Worm (Caenorhabditis elegans) whole organism, L1 larva: ENCODE data around the gene Y67A10A.7.

Experiments used
- C04F5.9 ChIP-seq: sonication (generic microtip); optimal IDR thresholded peaks from 2 replicates; lab custom pipeline; 2016; ENCODE audit warnings: missing genetic modification characterization, missing compliant biosample characterization
- C16A3.4 ChIP-seq: fragments of 150-350 bp; optimal IDR thresholded peaks from 2 replicates; lab custom pipeline; 2014; ENCODE audit warnings: missing biosample characterization, missing genetic modification characterization
- alr-1 ChIP-seq: fragments of 200-800 bp; sonication (Bioruptor generic); optimal IDR thresholded peaks from 2 replicates; lab custom pipeline; 2018; ENCODE audit warnings: borderline replicate concordance, mild to moderate bottlenecking, missing genetic modification characterization, missing compliant biosample characterization
- ceh-8 ChIP-seq: fragments of 200-800 bp; sonication (Bioruptor generic); optimal IDR thresholded peaks from 2 replicates; lab custom pipeline; 2018; ENCODE audit warnings: mild to moderate bottlenecking, missing genetic modification characterization, moderate library complexity, missing compliant biosample characterization
- ceh-82 ChIP-seq, 3 experiments: fragments of 150-350 bp in 1 of 3; sonication (generic microtip) in 2 of 3; optimal IDR thresholded peaks; 2 replicates each; lab custom pipeline; 2014 to 2017; ENCODE audit warnings: missing biosample characterization in 3 of 3, missing genetic modification characterization in 3 of 3
- ces-1 ChIP-seq: fragments of 150-350 bp; optimal IDR thresholded peaks from 2 replicates; lab custom pipeline; 2014; ENCODE audit warnings: missing biosample characterization, missing genetic modification reagents, missing genetic modification characterization
- dpl-1 ChIP-seq, 3 experiments: fragments of 150-350 bp in 2 of 3; sonication (generic microtip) in 1 of 3; optimal IDR thresholded peaks; 2 replicates each; lab custom pipeline; 2014 to 2017; ENCODE audit warnings: missing biosample characterization in 3 of 3, missing genetic modification characterization in 3 of 3, missing genetic modification reagents in 3 of 3
- dsc-1 ChIP-seq: sonication (generic microtip); optimal IDR thresholded peaks from 2 replicates; lab custom pipeline; 2016; ENCODE audit warnings: mild to moderate bottlenecking, missing genetic modification characterization, missing compliant biosample characterization
- efl-1 ChIP-seq, 4 experiments: fragments of 150-350 bp; optimal IDR thresholded peaks in 3 of 4; peaks in 1 of 4; 1 replicate in 1 of 4; 2 replicates in 3 of 4; lab custom pipeline; 2014; ENCODE audit warnings: missing biosample characterization in 2 of 4, missing genetic modification characterization in 2 of 4, missing genetic modification reagents in 2 of 4
- egl-13 ChIP-seq: sonication (generic microtip); optimal IDR thresholded peaks from 2 replicates; lab custom pipeline; 2016; ENCODE audit warnings: missing genotype, missing genetic modification reagents, missing genetic modification characterization, missing compliant biosample characterization
- egl-27 ChIP-seq, 2 experiments: fragments of 150-350 bp in 1 of 2; sonication (generic microtip); optimal IDR thresholded peaks; 3 replicates each; lab custom pipeline; 2017 to 2018; ENCODE audit warnings: missing biosample characterization in 2 of 2, missing genetic modification characterization in 2 of 2, missing genetic modification reagents in 2 of 2
- fkh-10 ChIP-seq: sonication (generic microtip); optimal IDR thresholded peaks from 2 replicates; lab custom pipeline; 2017; ENCODE audit warnings: missing biosample characterization, missing genetic modification reagents, missing genetic modification characterization
- fkh-8 ChIP-seq: sonication (generic microtip); optimal IDR thresholded peaks from 2 replicates; lab custom pipeline; 2016; ENCODE audit warnings: mild to moderate bottlenecking, missing genetic modification characterization, missing compliant biosample characterization
- fos-1 ChIP-seq: fragments of 150-350 bp; optimal IDR thresholded peaks from 2 replicates; lab custom pipeline; 2014; ENCODE audit warnings: missing biosample characterization, missing genetic modification characterization
- grh-1 ChIP-seq: fragments of 200-800 bp; sonication (Bioruptor generic); IDR thresholded peaks from 2 replicates; pipeline ENCODE4 v1.3.6; 2022; ENCODE audit warnings: missing genetic modification reagents, missing genetic modification characterization, missing compliant biosample characterization
- hlh-17 ChIP-seq: fragments of 200-800 bp; sonication (Bioruptor generic); optimal IDR thresholded peaks from 2 replicates; lab custom pipeline; 2018; ENCODE audit warnings: missing genetic modification characterization, mild to moderate bottlenecking, missing compliant biosample characterization, moderate library complexity, borderline replicate concordance
- isw-1 ChIP-seq: fragments of 200-800 bp; sonication (Bioruptor generic); IDR thresholded peaks from 2 replicates; pipeline ENCODE4 v1.3.6; 2022; ENCODE audit warnings: missing genetic modification characterization, missing compliant biosample characterization
- lin-14 ChIP-seq: fragments of 200-800 bp; sonication (Bioruptor generic); optimal IDR thresholded peaks from 2 replicates; lab custom pipeline; 2018; ENCODE audit warnings: mild to moderate bottlenecking, missing genetic modification characterization, moderate library complexity, missing compliant biosample characterization
- lin-35 ChIP-seq, 2 experiments: fragments of 150-350 bp; optimal IDR thresholded peaks; 2 replicates each; lab custom pipeline; 2014; ENCODE audit warnings: missing biosample characterization in 2 of 2, missing genetic modification characterization in 2 of 2, missing genetic modification reagents in 2 of 2
- lin-39 ChIP-seq: fragments of 150-350 bp; optimal IDR thresholded peaks from 2 replicates; lab custom pipeline; 2014; ENCODE audit warnings: missing biosample characterization, missing genetic modification reagents, missing genetic modification characterization
- lsy-2 ChIP-seq, 2 experiments: fragments of 150-350 bp; optimal IDR thresholded peaks; 2 replicates each; lab custom pipeline; 2014; ENCODE audit warnings: missing biosample characterization in 2 of 2, missing genetic modification characterization in 2 of 2
- mab-9 ChIP-seq: fragments of 200-800 bp; sonication (Bioruptor generic); IDR thresholded peaks from 2 replicates; pipeline ENCODE4 v1.3.6; 2022; ENCODE audit warnings: missing genetic modification reagents, missing genetic modification characterization, missing compliant biosample characterization
- mdl-1 ChIP-seq, 2 experiments: fragments of 150-350 bp; optimal IDR thresholded peaks; 2 replicates each; lab custom pipeline; 2014 to 2017; ENCODE audit warnings: missing biosample characterization in 2 of 2, missing genetic modification characterization in 2 of 2, inconsistent platforms in 1 of 2
- mep-1 ChIP-seq: fragments of 150-350 bp; optimal IDR thresholded peaks from 2 replicates; lab custom pipeline; 2014; ENCODE audit warnings: missing biosample characterization, missing genetic modification characterization
- nhr-11 ChIP-seq: fragments of 150-350 bp; optimal IDR thresholded peaks from 2 replicates; lab custom pipeline; 2014; ENCODE audit warnings: missing biosample characterization, missing genetic modification characterization
- nhr-19 ChIP-seq: fragments of 200-800 bp; sonication (Bioruptor generic); conservative IDR thresholded peaks from 2 replicates; pipeline ENCODE4 v1.3.6; 2022; ENCODE audit warnings: missing genetic modification characterization, missing compliant biosample characterization
- nhr-20 ChIP-seq: sonication (generic microtip); optimal IDR thresholded peaks from 2 replicates; lab custom pipeline; 2016; ENCODE audit warnings: mild to moderate bottlenecking, missing genetic modification characterization, missing compliant biosample characterization
- nhr-237 ChIP-seq: fragments of 150-350 bp; optimal IDR thresholded peaks from 2 replicates; lab custom pipeline; 2014; ENCODE audit warnings: missing biosample characterization, missing genetic modification characterization
- nhr-28 ChIP-seq: fragments of 150-350 bp; optimal IDR thresholded peaks from 2 replicates; lab custom pipeline; 2014; ENCODE audit warnings: missing biosample characterization, missing genetic modification characterization
- nhr-47 ChIP-seq: sonication (generic microtip); optimal IDR thresholded peaks from 2 replicates; lab custom pipeline; 2016; ENCODE audit warnings: mild to moderate bottlenecking, missing genetic modification characterization, moderate library complexity, missing compliant biosample characterization
- nhr-71 ChIP-seq: sonication (generic microtip); optimal IDR thresholded peaks from 2 replicates; lab custom pipeline; 2016; ENCODE audit warnings: mild to moderate bottlenecking, missing genetic modification characterization, moderate library complexity, missing compliant biosample characterization
- nhr-77 ChIP-seq: fragments of 150-350 bp; optimal IDR thresholded peaks from 2 replicates; lab custom pipeline; 2014; ENCODE audit warnings: missing biosample characterization, missing genetic modification characterization
- nhr-84 ChIP-seq: sonication (generic microtip); optimal IDR thresholded peaks from 2 replicates; lab custom pipeline; 2017; ENCODE audit warnings: missing biosample characterization, missing genetic modification characterization
- nhr-85 ChIP-seq: sonication (generic microtip); peaks from one replicate; lab custom pipeline; 2016; ENCODE audit warnings: missing genetic modification characterization, inconsistent platforms, missing compliant biosample characterization
- nhr-90 ChIP-seq: sonication (generic microtip); optimal IDR thresholded peaks from 2 replicates; lab custom pipeline; 2016; ENCODE audit warnings: mild to moderate bottlenecking, missing genetic modification characterization, missing compliant biosample characterization; ENCODE audit not compliant: poor library complexity
- pax-3 ChIP-seq: fragments of 200-800 bp; sonication (Bioruptor generic); optimal IDR thresholded peaks from 2 replicates; lab custom pipeline; 2018; ENCODE audit warnings: mild to moderate bottlenecking, missing genetic modification characterization, moderate library complexity, missing compliant biosample characterization
- skn-1 ChIP-seq: fragments of 150-350 bp; optimal IDR thresholded peaks from 2 replicates; lab custom pipeline; 2014; ENCODE audit warnings: missing biosample characterization, missing genetic modification characterization
- snpc-4 ChIP-seq: fragments of 150-350 bp; optimal IDR thresholded peaks from 2 replicates; lab custom pipeline; 2014; ENCODE audit warnings: missing biosample characterization, missing genetic modification characterization
- snu-23 ChIP-seq: sonication (generic microtip); optimal IDR thresholded peaks from 2 replicates; lab custom pipeline; 2016; ENCODE audit warnings: missing genetic modification characterization, missing compliant biosample characterization
- swsn-7 ChIP-seq: sonication (generic microtip); optimal IDR thresholded peaks from 2 replicates; lab custom pipeline; 2016; ENCODE audit warnings: missing genetic modification characterization, missing compliant biosample characterization
- tbx-2 ChIP-seq: sonication (generic microtip); optimal IDR thresholded peaks from 2 replicates; lab custom pipeline; 2016; ENCODE audit warnings: missing genetic modification characterization, missing compliant biosample characterization
- unc-130 ChIP-seq: fragments of 150-350 bp; optimal IDR thresholded peaks from 2 replicates; lab custom pipeline; 2017; ENCODE audit warnings: missing biosample characterization, missing genetic modification characterization, inconsistent platforms
- unc-30 ChIP-seq: sonication (generic microtip); optimal IDR thresholded peaks from 2 replicates; lab custom pipeline; 2017; ENCODE audit warnings: missing biosample characterization, missing genetic modification characterization
- unc-86 ChIP-seq: sonication (generic microtip); optimal IDR thresholded peaks from 2 replicates; lab custom pipeline; 2016; ENCODE audit warnings: missing genetic modification characterization, missing compliant biosample characterization
- vab-15 ChIP-seq: sonication (generic microtip); optimal IDR thresholded peaks from 2 replicates; lab custom pipeline; 2017; ENCODE audit warnings: missing genotype, mild to moderate bottlenecking, missing genetic modification characterization, missing compliant biosample characterization
- xbp-1 ChIP-seq: sonication (generic microtip); optimal IDR thresholded peaks from 2 replicates; lab custom pipeline; 2016; ENCODE audit warnings: missing genetic modification characterization, missing compliant biosample characterization
- ztf-4 ChIP-seq: fragments of 150-350 bp; optimal IDR thresholded peaks from 2 replicates; lab custom pipeline; 2014; ENCODE audit warnings: missing biosample characterization, missing genetic modification characterization

The Y67A10A.7 gene

DNA sequence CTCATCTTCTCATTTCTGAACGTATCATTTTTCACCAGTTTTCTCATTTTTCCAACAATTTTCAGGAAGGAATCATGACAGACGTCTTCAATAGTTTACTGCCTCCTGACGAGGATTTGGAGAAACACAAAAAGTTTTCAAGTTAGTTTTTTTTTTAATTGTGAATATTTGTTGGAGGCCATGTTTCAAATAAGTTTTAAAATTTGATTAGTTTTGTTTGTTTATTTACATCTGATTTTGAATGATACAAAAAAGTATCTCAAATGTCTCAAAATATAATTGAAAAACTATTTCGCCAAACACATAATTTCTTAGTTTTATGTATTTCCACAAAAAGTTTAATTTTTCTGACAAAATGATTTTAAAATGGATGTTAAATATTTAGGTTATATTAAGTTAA, 12.7 kb upstream of the Y67A10A.7 start, which contains the start of gene ssu-2:
TSS of gene ssu-2 (plus strand) at position 59 of the 400 bp plus-strand sequence.
- TF ChIP-seq nhr-71 (no peak), fkh-10 (GFP tag; lab: Kevin White, UChicago) (no peak), mab-9 (GFP tag; lab: Robert Waterston, UW) (no peak), grh-1 (GFP tag; lab: Robert Waterston, UW) (no peak), mep-1 (tag; lab: Kevin White, UChicago) (no peak), nhr-19 (GFP tag; lab: Robert Waterston, UW) (no peak), mdl-1 (tag; optimal IDR thresholded peaks at IDR 0.05; lab: Kevin White, UChicago) (no peak), nhr-20 (tag; lab: Kevin White, UChicago) (no peak), ceh-8 (GFP tag; lab: Kevin White, UChicago) (no peak), fkh-8 (no peak), unc-130 (tag; lab: Kevin White, UChicago) (no peak), fos-1 (tag; lab: Kevin White, UChicago) (no peak), tbx-2 (no peak), nhr-90 (tag; lab: Kevin White, UChicago) (no peak), dsc-1 (no peak), nhr-77 (tag; lab: Kevin White, UChicago) (no peak), isw-1 (GFP tag; lab: Robert Waterston, UW) (no peak), alr-1 (tag; lab: Kevin White, UChicago) (no peak), nhr-84 (no peak), skn-1 (no peak)

DNA sequence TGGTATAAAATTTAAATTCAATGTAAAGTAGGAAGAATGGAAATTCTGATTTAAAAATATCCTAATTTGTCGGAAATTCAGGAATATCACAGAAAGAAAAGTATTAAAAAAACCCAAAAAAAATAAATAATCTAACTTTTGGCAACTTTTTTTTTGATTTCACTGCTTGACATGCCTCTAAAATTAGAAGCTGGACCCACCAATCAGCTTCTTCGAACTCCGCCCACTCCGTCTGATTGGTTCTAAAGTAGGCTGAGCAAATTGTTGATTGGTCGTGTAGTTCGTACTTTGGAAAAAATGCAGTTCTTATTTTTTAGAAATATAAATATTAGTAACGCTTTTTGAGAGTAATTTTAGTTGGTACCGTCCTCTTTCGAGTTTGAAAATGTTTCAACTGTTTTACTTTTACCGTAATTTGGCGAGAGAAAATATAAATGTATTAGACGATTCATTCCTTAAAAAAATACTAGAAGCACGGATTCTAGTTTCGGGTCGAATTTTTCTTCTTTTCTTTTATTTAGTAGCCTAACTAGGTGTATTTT, 8.0 kb upstream of the Y67A10A.7 start:
- TF ChIP-seq tbx-2 (no peak), mdl-1 (tag; optimal IDR thresholded peaks at IDR 0.05; lab: Kevin White, UChicago) (no peak), nhr-28 (tag; lab: Kevin White, UChicago) (no peak), C04F5.9 (tag; lab: Kevin White, UChicago) (no peak), lin-35 (GFP tag; optimal IDR thresholded peaks at IDR 0.05; lab: Kevin White, UChicago) (no peak), nhr-71 (no peak), ztf-4 (tag; lab: Kevin White, UChicago) (no peak), unc-130 (tag; lab: Kevin White, UChicago) (no peak), isw-1 (GFP tag; lab: Robert Waterston, UW) (no peak), hlh-17 (no peak), egl-27 (tag; optimal IDR thresholded peaks at IDR 0.05; lab: Kevin White, UChicago) (no peak), mab-9 (GFP tag; lab: Robert Waterston, UW) (no peak), snpc-4 (tag; lab: Kevin White, UChicago) (no peak), egl-13 (no peak), nhr-85 (tag; lab: Kevin White, UChicago) (no peak), ces-1 (GFP tag; lab: Kevin White, UChicago) (no peak), nhr-237 (tag; lab: Kevin White, UChicago) (no peak), vab-15 (tag; lab: Kevin White, UChicago) (no peak), lin-39 (tag; lab: Kevin White, UChicago) (no peak), dsc-1 (no peak)

DNA sequence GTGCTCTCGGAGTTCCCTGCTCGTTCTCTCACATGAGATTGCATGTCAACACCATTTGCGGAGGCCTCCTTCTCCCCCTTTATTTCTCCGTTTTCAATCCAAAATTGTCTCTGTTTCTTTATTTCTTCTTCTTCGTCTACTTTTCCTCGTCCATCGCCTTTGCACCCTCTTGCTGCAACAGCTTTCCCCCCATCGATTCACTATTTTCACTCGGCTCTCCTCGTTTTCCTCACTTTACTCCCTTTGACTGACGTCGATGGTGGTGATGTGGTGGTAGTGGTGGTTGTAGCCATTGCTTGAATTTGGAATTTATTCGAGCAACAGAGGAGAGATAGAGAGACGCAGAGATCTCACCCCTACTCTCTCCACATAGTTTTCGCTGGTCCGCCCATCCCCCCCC, 2.3 kb upstream of the Y67A10A.7 start:
- TF ChIP-seq C04F5.9 (tag; lab: Kevin White, UChicago) (no peak), fkh-10 (GFP tag; lab: Kevin White, UChicago) (peak; percentile 76), fkh-8 (peak; percentile 78), nhr-11 (tag; lab: Kevin White, UChicago) (no peak), lin-14 (GFP tag; lab: Kevin White, UChicago) (peak; percentile 93), unc-30 (tag; lab: Kevin White, UChicago) (no peak), efl-1 (optimal IDR thresholded peaks at IDR 0.05; lab: Kevin White, UChicago) (peak; percentile 28 to 31), efl-1 (GFP tag; optimal IDR thresholded peaks at IDR 0.05 in 1 of 2; lab: Kevin White, UChicago) (no peak), unc-86 (tag; lab: Kevin White, UChicago) (peak; percentile 75), C16A3.4 (no peak), dpl-1 (GFP tag; optimal IDR thresholded peaks at IDR 0.05; lab: Kevin White, UChicago) (peak in 1 of 3 experiments; percentile 25), isw-1 (GFP tag; lab: Robert Waterston, UW) (peak; percentile 36), lin-35 (GFP tag; optimal IDR thresholded peaks at IDR 0.05; lab: Kevin White, UChicago) (peak in 1 of 2 experiments; percentile 29), pax-3 (peak; percentile 33), nhr-47 (tag; lab: Kevin White, UChicago) (peak; percentile 49), nhr-19 (GFP tag; lab: Robert Waterston, UW) (no peak), tbx-2 (peak; percentile 44), egl-13 (peak; percentile 38), snu-23 (GFP tag; lab: Kevin White, UChicago) (peak; percentile 49), ceh-8 (GFP tag; lab: Kevin White, UChicago) (peak; percentile 2), lsy-2 (tag; optimal IDR thresholded peaks at IDR 0.05; lab: Kevin White, UChicago) (peak in 1 of 2 experiments; percentile 66), xbp-1 (tag; lab: Kevin White, UChicago) (peak; percentile 47), swsn-7 (peak; percentile 51), ceh-82 (tag; optimal IDR thresholded peaks at IDR 0.05; lab: Kevin White, UChicago) (peak; percentile 6 to 73 (median 32)), nhr-71 (peak; percentile 52)
